Fruit fly (Drosophila melanogaster) whole organism, pupa: Measurements from ENCODE around the gene CG1674.

Experiments used
- CG10348 ChIP-seq: fragments of 200-800 bp; sonication (Bioruptor generic); IDR thresholded peaks from 2 replicates; pipeline ENCODE4 v1.3.6; 2022; ENCODE audit warnings: missing biosample characterization, missing genetic modification characterization
- CG12605 ChIP-seq: fragments of 200-800 bp; sonication (Bioruptor generic); IDR thresholded peaks from 2 replicates; pipeline ENCODE4 v1.3.6; 2022; ENCODE audit warnings: missing biosample characterization, missing genetic modification characterization
- CG13204 ChIP-seq: fragments of 200-800 bp; sonication (Bioruptor generic); optimal IDR thresholded peaks from 2 replicates; lab custom pipeline; 2018; ENCODE audit warnings: missing biosample characterization, mild to moderate bottlenecking, missing genetic modification characterization, moderate library complexity
- CG14655 ChIP-seq: fragments of 200-800 bp; sonication (Bioruptor generic); optimal IDR thresholded peaks from 3 replicates; lab custom pipeline; 2017; ENCODE audit warnings: mild to moderate bottlenecking, missing biosample characterization, missing genetic modification reagents, missing genetic modification characterization
- CG15710 ChIP-seq: fragments of 200-800 bp; sonication (Bioruptor generic); optimal IDR thresholded peaks from 2 replicates; lab custom pipeline; 2018; ENCODE audit warnings: missing biosample characterization, mild to moderate bottlenecking, missing genetic modification characterization, moderate library complexity
- CG17806 ChIP-seq: fragments of 200-800 bp; sonication (Bioruptor generic); optimal IDR thresholded peaks from 2 replicates; lab custom pipeline; 2018; ENCODE audit warnings: missing biosample characterization, mild to moderate bottlenecking, missing genetic modification characterization, moderate library complexity
- CG32121 ChIP-seq: fragments of 200-800 bp; sonication (Bioruptor generic); IDR thresholded peaks from 2 replicates; pipeline ENCODE4 v1.3.6; 2022; ENCODE audit warnings: missing biosample characterization, missing genetic modification characterization
- CG34367 ChIP-seq: fragments of 200-800 bp; sonication (Bioruptor generic); optimal IDR thresholded peaks from 2 replicates; lab custom pipeline; 2018; ENCODE audit warnings: missing biosample characterization, mild to moderate bottlenecking, missing genetic modification characterization
- CG4496 ChIP-seq: fragments of 200-800 bp; sonication (Bioruptor generic); IDR thresholded peaks from 3 replicates; pipeline ENCODE4 v1.3.6; 2022; ENCODE audit warnings: missing biosample characterization, missing genetic modification characterization
- CG8159 ChIP-seq: fragments of 200-800 bp; sonication (Bioruptor generic); optimal IDR thresholded peaks from 3 replicates; lab custom pipeline; 2018; ENCODE audit warnings: missing biosample characterization, mild to moderate bottlenecking, missing genetic modification characterization, moderate library complexity
- CG8301 ChIP-seq: fragments of 200-800 bp; sonication (Bioruptor generic); optimal IDR thresholded peaks from 2 replicates; lab custom pipeline; 2018; ENCODE audit warnings: missing biosample characterization, mild to moderate bottlenecking, missing genetic modification characterization
- CG9948 ChIP-seq: fragments of 200-800 bp; sonication (Bioruptor generic); optimal IDR thresholded peaks from 2 replicates; lab custom pipeline; 2018; ENCODE audit warnings: missing biosample characterization, mild to moderate bottlenecking, missing genetic modification characterization, moderate library complexity
- D1 ChIP-seq: fragments of 200-800 bp; sonication (Bioruptor generic); optimal IDR thresholded peaks from 2 replicates; lab custom pipeline; 2018; ENCODE audit warnings: missing biosample characterization, mild to moderate bottlenecking, missing genetic modification characterization, moderate library complexity
- EcR ChIP-seq: fragments of 200-800 bp; sonication (Bioruptor generic); optimal IDR thresholded peaks from 3 replicates; lab custom pipeline; 2019; ENCODE audit warnings: missing biosample characterization, missing genetic modification characterization, mild to moderate bottlenecking, moderate library complexity, missing genetic modification reagents
- Ets98B ChIP-seq: fragments of 200-800 bp; sonication (Bioruptor generic); IDR thresholded peaks from 2 replicates; pipeline ENCODE4 v1.3.6; 2022; ENCODE audit warnings: missing biosample characterization, missing genetic modification characterization
- Pif1A ChIP-seq: fragments of 200-800 bp; sonication (Bioruptor generic); optimal IDR thresholded peaks from 3 replicates; lab custom pipeline; 2016; ENCODE audit warnings: missing biosample characterization, missing genetic modification characterization
- Pif1B ChIP-seq: fragments of 200-800 bp; sonication (Bioruptor generic); optimal IDR thresholded peaks from 3 replicates; lab custom pipeline; 2016; ENCODE audit warnings: missing biosample characterization, missing genetic modification characterization
- Snoo ChIP-seq: fragments of 200-800 bp; sonication (Bioruptor generic); optimal IDR thresholded peaks from 3 replicates; lab custom pipeline; 2017; ENCODE audit warnings: missing biosample characterization, mild to moderate bottlenecking, missing genetic modification characterization, inconsistent platforms
- fd96Ca ChIP-seq: fragments of 200-800 bp; sonication (Bioruptor generic); IDR thresholded peaks from 3 replicates; pipeline ENCODE4 v1.3.6; 2022; ENCODE audit warnings: missing biosample characterization, missing genetic modification characterization
- gl ChIP-seq: fragments of 200-800 bp; sonication (Bioruptor generic); optimal IDR thresholded peaks from 2 replicates; lab custom pipeline; 2018; ENCODE audit warnings: missing biosample characterization, mild to moderate bottlenecking, missing genetic modification characterization
- rn ChIP-seq: fragments of 200-800 bp; sonication (Bioruptor generic); IDR thresholded peaks from 2 replicates; pipeline ENCODE4 v1.3.6; 2022; ENCODE audit warnings: missing biosample characterization, missing genetic modification characterization

The CG1674 gene

dm6 chr4:205671-206252, 24.8 kb upstream of the CG1674 start, which contains the start of gene CG31998:
Gene CG31998, minus strand, starts transcription at chr4:205945.
- TF ChIP-seq CG10348 (GFP tag; lab: Robert Waterston, UW) (no peak), CG4496 (no peak), Ets98B (no peak), CG15710 (peak; percentile 15), D1 (tag; lab: Kevin White, UChicago) (peak; percentile 22), Pif1A (no peak), CG12605 (no peak), Snoo (tag; lab: Kevin White, UChicago) (no peak), gl (tag; lab: Kevin White, UChicago) (no peak)

- TF ChIP-seq CG14655 (no peak), CG17806 (no peak), gl (tag; lab: Kevin White, UChicago) (no peak), rn (GFP tag; lab: Robert Waterston, UW) (no peak), CG4496 (no peak), Snoo (tag; lab: Kevin White, UChicago) (no peak), CG32121 (GFP tag; lab: Robert Waterston, UW) (no peak), CG34367 (tag; lab: Kevin White, UChicago) (no peak), CG8159 (tag; lab: Kevin White, UChicago) (no peak)
- TF ChIP-seq, all 21 proteins: peak for 0
These were observed 20.4 kb upstream of the CG1674 start, which contains the start of gene Crk for dm6 chr4:210011-210649. Gene Crk, plus strand, starts transcription at chr4:210224.

- TF ChIP-seq Pif1A (peak; percentile 6), CG9948 (tag; lab: Kevin White, UChicago) (no peak), Snoo (tag; lab: Kevin White, UChicago) (peak; percentile 5), gl (tag; lab: Kevin White, UChicago) (peak; percentile 16)
- TF ChIP-seq, all 21 proteins: peak for 3
These were observed 4.7 kb upstream of the CG1674 start for dm6 chr4:225824-226223.

DNA sequence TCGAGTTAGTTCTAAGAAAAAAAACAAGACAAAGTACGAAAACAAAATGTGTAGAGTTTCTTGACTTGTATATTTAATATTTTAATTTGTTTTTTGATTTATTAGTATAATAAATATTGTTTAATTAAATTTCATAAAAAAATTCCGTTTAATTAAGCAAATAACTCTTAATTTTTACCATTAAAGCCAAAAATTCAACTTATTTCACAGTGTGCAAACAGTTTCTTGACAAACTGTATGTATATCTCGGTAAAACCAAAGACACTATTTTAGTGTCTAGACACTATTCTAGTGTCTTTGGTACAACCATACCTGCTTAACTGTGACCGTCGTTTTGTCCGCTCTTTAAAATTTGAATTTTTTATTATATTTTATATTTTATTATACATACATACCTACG, 3.8 kb upstream of the CG1674 start:
- TF ChIP-seq fd96Ca (no peak), CG8159 (tag; lab: Kevin White, UChicago) (no peak), Pif1A (no peak), CG14655 (no peak), CG34367 (tag; lab: Kevin White, UChicago) (no peak), CG10348 (GFP tag; lab: Robert Waterston, UW) (no peak), CG12605 (no peak)

dm6 chr4:227648-228047, 2.9 kb upstream of the CG1674 start, which contains the start of the genes CG31999 and yellow-h:
Gene CG31999, minus strand, starts transcription at chr4:227748.
Gene yellow-h, plus strand, starts transcription at chr4:227922.
- no peak for TF ChIP-seq CG8301 (tag; lab: Kevin White, UChicago)
- no peak for TF ChIP-seq EcR (GFP tag; lab: Kevin White, UChicago)
- no peak for TF ChIP-seq rn (GFP tag; lab: Robert Waterston, UW)
- no peak for TF ChIP-seq CG32121 (GFP tag; lab: Robert Waterston, UW)
- no peak for TF ChIP-seq Pif1A
- TF ChIP-seq Pif1B (GFP tag; lab: Kevin White, UChicago): no peak
- no peak for TF ChIP-seq CG14655
- no peak for TF ChIP-seq CG4496
- no peak for TF ChIP-seq fd96Ca
- TF ChIP-seq CG13204: no peak
- TF ChIP-seq CG8159 (tag; lab: Kevin White, UChicago): no peak
- TF ChIP-seq CG12605: no peak
- no peak for TF ChIP-seq D1 (tag; lab: Kevin White, UChicago)
- TF ChIP-seq Snoo (tag; lab: Kevin White, UChicago): no peak
- no peak for TF ChIP-seq Ets98B
- TF ChIP-seq CG34367 (tag; lab: Kevin White, UChicago): no peak
- no peak for TF ChIP-seq gl (tag; lab: Kevin White, UChicago)

DNA sequence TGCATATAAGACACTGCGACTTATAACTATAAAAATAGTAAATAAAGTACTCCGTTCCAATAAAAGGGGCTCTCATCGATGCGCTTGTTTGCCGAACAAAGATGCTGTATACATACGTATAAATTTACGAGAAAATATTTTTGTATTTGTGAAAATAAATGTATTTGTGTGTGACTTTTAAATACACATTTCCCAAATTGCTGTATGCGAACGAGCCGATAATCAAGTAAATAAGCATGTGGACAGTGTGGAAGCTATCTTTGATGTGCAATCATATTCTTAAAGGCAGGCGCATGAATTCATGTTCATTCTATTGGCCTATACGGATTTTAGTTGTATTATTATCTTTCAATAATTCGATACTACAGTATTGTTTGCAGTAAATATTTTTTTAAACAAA, 655 bp downstream of the CG1674 start:
- TF ChIP-seq Snoo (tag; lab: Kevin White, UChicago) (no peak), CG9948 (tag; lab: Kevin White, UChicago) (no peak), CG17806 (no peak), Pif1A (no peak), Pif1B (GFP tag; lab: Kevin White, UChicago) (no peak), fd96Ca (no peak), CG34367 (tag; lab: Kevin White, UChicago) (no peak), CG8301 (tag; lab: Kevin White, UChicago) (no peak), CG8159 (tag; lab: Kevin White, UChicago) (no peak), CG12605 (no peak), CG10348 (GFP tag; lab: Robert Waterston, UW) (no peak), CG14655 (no peak), CG15710 (no peak), Ets98B (no peak), D1 (tag; lab: Kevin White, UChicago) (no peak), CG32121 (GFP tag; lab: Robert Waterston, UW) (no peak), EcR (GFP tag; lab: Kevin White, UChicago) (no peak), gl (tag; lab: Kevin White, UChicago) (no peak), CG4496 (no peak)
